Fruit fly (Drosophila melanogaster) whole organism, adult: Measurements from ENCODE around the gene CG14322.

Source experiments
- CG11617 ChIP-seq: fragments of 200-800 bp; sonication (Bioruptor generic); optimal IDR thresholded peaks from 2 replicates; lab custom pipeline; 2017; ENCODE audit warnings: mild to moderate bottlenecking, missing biosample characterization, missing genetic modification reagents, missing genetic modification characterization
- CG5204 ChIP-seq: fragments of 200-800 bp; sonication (Bioruptor generic); optimal IDR thresholded peaks from 2 replicates; lab custom pipeline; 2016; ENCODE audit warnings: missing biosample characterization, missing genetic modification characterization
- Clk ChIP-seq: fragments of 200-800 bp; sonication (Bioruptor generic); optimal IDR thresholded peaks from 2 replicates; lab custom pipeline; 2017; ENCODE audit warnings: missing biosample characterization, missing genetic modification characterization
- Crg-1 ChIP-seq: fragments of 200-800 bp; sonication (Bioruptor generic); optimal IDR thresholded peaks from 2 replicates; lab custom pipeline; 2016; ENCODE audit warnings: missing biosample characterization, missing genetic modification characterization
- Mnt ChIP-seq: fragments of 200-800 bp; sonication (Bioruptor generic); optimal IDR thresholded peaks from 2 replicates; lab custom pipeline; 2016; ENCODE audit warnings: missing biosample characterization, mild to moderate bottlenecking, missing genetic modification characterization
- ovo ChIP-seq: fragments of 200-800 bp; sonication (Bioruptor generic); optimal IDR thresholded peaks from 2 replicates; lab custom pipeline; 2016; ENCODE audit warnings: missing biosample characterization, missing genetic modification characterization
- pad ChIP-seq: fragments of 200-800 bp; sonication (Bioruptor generic); optimal IDR thresholded peaks from 3 replicates; lab custom pipeline; 2017; ENCODE audit warnings: missing biosample characterization, missing genetic modification characterization, mild to moderate bottlenecking, moderate library complexity, missing genetic modification reagents

dm6 chr3R:17609059-17609458 lies 38.4 kb upstream of the CG14322 start, which contains the start of gene CG14329:
- TF ChIP-seq Crg-1 (GFP tag; lab: Kevin White, UChicago) (no peak), pad (GFP tag; lab: Kevin White, UChicago) (no peak), Mnt (no peak), CG5204 (GFP tag; lab: Kevin White, UChicago) (no peak), CG11617 (GFP tag; lab: Kevin White, UChicago) (no peak), Clk (GFP tag; lab: Kevin White, UChicago) (no peak), ovo (GFP tag; lab: Kevin White, UChicago) (no peak)
